Fruit fly (Drosophila melanogaster) whole organism, prepupa: ENCODE data around the gene cbt.

ENCODE experiments used
- CG10631 ChIP-seq: fragments of 200-800 bp; sonication (Bioruptor generic); optimal IDR thresholded peaks from 2 replicates; lab custom pipeline; 2016; ENCODE audit warnings: missing biosample characterization, missing genetic modification characterization
- CG10669 ChIP-seq: fragments of 200-800 bp; sonication (Bioruptor generic); optimal IDR thresholded peaks from 3 replicates; lab custom pipeline; 2018; ENCODE audit warnings: missing biosample characterization, mild to moderate bottlenecking, missing genetic modification characterization, moderate library complexity
- CG11294 ChIP-seq: fragments of 200-800 bp; sonication (Bioruptor generic); IDR thresholded peaks from 2 replicates; pipeline ENCODE4 v1.3.6; 2022; ENCODE audit warnings: missing biosample characterization, missing genetic modification characterization
- CG11762 ChIP-seq: fragments of 200-800 bp; sonication (Bioruptor generic); optimal IDR thresholded peaks from 3 replicates; lab custom pipeline; 2016; ENCODE audit warnings: missing biosample characterization, missing genetic modification characterization; ENCODE audit not compliant: insufficient read depth
- CG11902 ChIP-seq: fragments of 200-800 bp; sonication (Bioruptor generic); optimal IDR thresholded peaks from 3 replicates; lab custom pipeline; 2016; ENCODE audit warnings: missing biosample characterization, missing genetic modification characterization
- CG15336 ChIP-seq: fragments of 200-800 bp; sonication (Bioruptor generic); IDR thresholded peaks from 2 replicates; pipeline ENCODE4 v1.3.6; 2022; ENCODE audit warnings: missing biosample characterization, missing genetic modification characterization
- CG16779 ChIP-seq: fragments of 200-800 bp; sonication (Bioruptor generic); optimal IDR thresholded peaks from 3 replicates; lab custom pipeline; 2017; ENCODE audit warnings: missing biosample characterization, mild to moderate bottlenecking, missing genetic modification characterization
- CG34406 ChIP-seq: fragments of 200-800 bp; sonication (Bioruptor generic); optimal IDR thresholded peaks from 3 replicates; lab custom pipeline; 2016; ENCODE audit warnings: missing biosample characterization, missing genetic modification characterization
- CG3919 ChIP-seq: fragments of 200-800 bp; sonication (Bioruptor generic); optimal IDR thresholded peaks from 3 replicates; lab custom pipeline; 2016; ENCODE audit warnings: missing biosample characterization, missing genetic modification characterization
- CG4318 ChIP-seq: fragments of 200-800 bp; sonication (Bioruptor generic); optimal IDR thresholded peaks from 3 replicates; lab custom pipeline; 2017; ENCODE audit warnings: missing biosample characterization, mild to moderate bottlenecking, missing genetic modification characterization
- CG6163 ChIP-seq: fragments of 200-800 bp; sonication (Bioruptor generic); IDR thresholded peaks from 3 replicates; pipeline ENCODE4 v1.3.6; 2022; ENCODE audit warnings: missing biosample characterization, missing genetic modification characterization
- CG6792 ChIP-seq: fragments of 200-800 bp; sonication (Bioruptor generic); optimal IDR thresholded peaks from 3 replicates; lab custom pipeline; 2016; ENCODE audit warnings: missing biosample characterization, missing genetic modification characterization
- CG6808 ChIP-seq: fragments of 200-800 bp; sonication (Bioruptor generic); optimal IDR thresholded peaks from 3 replicates; lab custom pipeline; 2017; ENCODE audit warnings: missing biosample characterization, missing genetic modification characterization, mild to moderate bottlenecking, moderate library complexity, missing genetic modification reagents
- CG7368 ChIP-seq: fragments of 200-800 bp; sonication (Bioruptor generic); optimal IDR thresholded peaks from 3 replicates; lab custom pipeline; 2016; ENCODE audit warnings: missing biosample characterization, missing genetic modification characterization
- CG8119 ChIP-seq: fragments of 200-800 bp; sonication (Bioruptor generic); IDR thresholded peaks from 3 replicates; pipeline ENCODE4 v1.3.6; 2022; ENCODE audit warnings: missing biosample characterization, missing genetic modification characterization
- CG8319 ChIP-seq: fragments of 200-800 bp; sonication (Bioruptor generic); optimal IDR thresholded peaks from 3 replicates; lab custom pipeline; 2016; ENCODE audit warnings: missing biosample characterization, missing genetic modification characterization
- CG8632 ChIP-seq: fragments of 200-800 bp; sonication (Bioruptor generic); optimal IDR thresholded peaks from 3 replicates; lab custom pipeline; 2016; ENCODE audit warnings: missing biosample characterization, missing genetic modification characterization
- CG9139 ChIP-seq: fragments of 200-800 bp; sonication (Bioruptor generic); optimal IDR thresholded peaks from 3 replicates; lab custom pipeline; 2017; ENCODE audit warnings: missing biosample characterization, mild to moderate bottlenecking, missing genetic modification characterization
- Eip78C ChIP-seq: fragments of 200-800 bp; sonication (Bioruptor generic); peaks from one replicate; lab custom pipeline; 2016; ENCODE audit warnings: missing biosample characterization, missing genetic modification characterization
- Eip93F ChIP-seq: fragments of 200-800 bp; sonication (Bioruptor generic); optimal IDR thresholded peaks from 2 replicates; lab custom pipeline; 2016; ENCODE audit warnings: missing biosample characterization, mild to moderate bottlenecking, missing genetic modification characterization
- Ets21C ChIP-seq: fragments of 200-800 bp; sonication (Bioruptor generic); optimal IDR thresholded peaks from 3 replicates; lab custom pipeline; 2016; ENCODE audit warnings: missing biosample characterization, missing genetic modification characterization
- Ets96B ChIP-seq: fragments of 200-800 bp; optimal IDR thresholded peaks from 2 replicates; lab custom pipeline; 2019; ENCODE audit warnings: missing biosample characterization, mild to moderate bottlenecking, missing genetic modification characterization, moderate library complexity
- Hr4 ChIP-seq: fragments of 200-800 bp; sonication (Bioruptor generic); optimal IDR thresholded peaks from 3 replicates; lab custom pipeline; 2016; ENCODE audit warnings: missing biosample characterization, missing genetic modification characterization
- Lpt ChIP-seq: fragments of 200-800 bp; sonication (Bioruptor generic); optimal IDR thresholded peaks from 3 replicates; lab custom pipeline; 2016; ENCODE audit warnings: missing biosample characterization, missing genetic modification characterization
- Smox ChIP-seq: fragments of 200-800 bp; sonication (Bioruptor generic); optimal IDR thresholded peaks from 3 replicates; lab custom pipeline; 2016; ENCODE audit warnings: missing biosample characterization, missing genetic modification characterization
- Sox14 ChIP-seq: fragments of 200-800 bp; sonication (Bioruptor generic); optimal IDR thresholded peaks from 3 replicates; lab custom pipeline; 2016; ENCODE audit warnings: missing biosample characterization, missing genetic modification characterization
- Sox15 ChIP-seq: fragments of 200-800 bp; sonication (Bioruptor generic); optimal IDR thresholded peaks from 3 replicates; lab custom pipeline; 2016; ENCODE audit warnings: missing biosample characterization, missing genetic modification characterization
- achi ChIP-seq: fragments of 200-800 bp; sonication (Bioruptor generic); optimal IDR thresholded peaks from 3 replicates; lab custom pipeline; 2016; ENCODE audit warnings: missing biosample characterization, missing genetic modification characterization
- dac ChIP-seq: fragments of 200-800 bp; sonication (Bioruptor generic); optimal IDR thresholded peaks from 2 replicates; lab custom pipeline; 2017; ENCODE audit warnings: missing biosample characterization, mild to moderate bottlenecking, missing genetic modification characterization
- dsx ChIP-seq: fragments of 200-800 bp; optimal IDR thresholded peaks from 3 replicates; lab custom pipeline; 2019; ENCODE audit warnings: missing biosample characterization, mild to moderate bottlenecking, missing genetic modification characterization, moderate library complexity; ENCODE audit not compliant: poor library complexity, severe bottlenecking
- eg ChIP-seq: fragments of 200-800 bp; sonication (Bioruptor generic); IDR thresholded peaks from 3 replicates; pipeline ENCODE4 v1.3.6; 2022; ENCODE audit warnings: missing biosample characterization, missing genetic modification characterization
- esn ChIP-seq: fragments of 200-800 bp; sonication (Bioruptor generic); optimal IDR thresholded peaks from 2 replicates; lab custom pipeline; 2016; ENCODE audit warnings: missing biosample characterization, mild to moderate bottlenecking, missing genetic modification characterization, moderate library complexity
- fd59A ChIP-seq: fragments of 200-800 bp; sonication (Bioruptor generic); optimal IDR thresholded peaks from 2 replicates; lab custom pipeline; 2017; ENCODE audit warnings: missing biosample characterization, mild to moderate bottlenecking, missing genetic modification characterization, missing genetic modification reagents
- fd85E ChIP-seq: fragments of 200-800 bp; sonication (Bioruptor generic); optimal IDR thresholded peaks from 3 replicates; lab custom pipeline; 2016; ENCODE audit warnings: missing biosample characterization, missing genetic modification characterization
- fkh ChIP-seq: fragments of 200-800 bp; sonication (Bioruptor generic); optimal IDR thresholded peaks from 3 replicates; lab custom pipeline; 2017; ENCODE audit warnings: missing biosample characterization, mild to moderate bottlenecking, missing genetic modification characterization, moderate library complexity
- pdm3 ChIP-seq: fragments of 200-800 bp; sonication (Bioruptor generic); optimal IDR thresholded peaks from 3 replicates; lab custom pipeline; 2016; ENCODE audit warnings: missing biosample characterization, missing genetic modification characterization
- salr ChIP-seq, 2 experiments: fragments of 200-800 bp; sonication (Bioruptor generic); optimal IDR thresholded peaks; 3 replicates each; lab custom pipeline; 2016 to 2018; ENCODE audit warnings: missing biosample characterization in 2 of 2, missing genetic modification characterization in 2 of 2, mild to moderate bottlenecking in 1 of 2
- spab ChIP-seq: fragments of 200-800 bp; sonication (Bioruptor generic); optimal IDR thresholded peaks from 2 replicates; lab custom pipeline; 2017; ENCODE audit warnings: missing biosample characterization, mild to moderate bottlenecking, missing genetic modification characterization, missing genetic modification reagents
- ss ChIP-seq, 2 experiments: fragments of 200-800 bp; sonication (Bioruptor generic); optimal IDR thresholded peaks; 2 replicates in 1 of 2; 3 replicates in 1 of 2; lab custom pipeline; 2017 to 2018; ENCODE audit warnings: mild to moderate bottlenecking in 2 of 2, missing biosample characterization in 2 of 2, missing genetic modification characterization in 2 of 2, moderate library complexity in 1 of 2
- svp ChIP-seq: fragments of 200-800 bp; sonication (Bioruptor generic); peaks from one replicate; lab custom pipeline; 2016; ENCODE audit warnings: missing biosample characterization, missing genetic modification characterization
- topi ChIP-seq: fragments of 200-800 bp; sonication (Bioruptor generic); optimal IDR thresholded peaks from 3 replicates; lab custom pipeline; 2016; ENCODE audit warnings: missing biosample characterization, missing genetic modification characterization
- vri ChIP-seq: fragments of 200-800 bp; sonication (Bioruptor generic); optimal IDR thresholded peaks from 3 replicates; lab custom pipeline; 2016; ENCODE audit warnings: missing biosample characterization, mild to moderate bottlenecking, missing genetic modification characterization

cbt gene

DNA sequence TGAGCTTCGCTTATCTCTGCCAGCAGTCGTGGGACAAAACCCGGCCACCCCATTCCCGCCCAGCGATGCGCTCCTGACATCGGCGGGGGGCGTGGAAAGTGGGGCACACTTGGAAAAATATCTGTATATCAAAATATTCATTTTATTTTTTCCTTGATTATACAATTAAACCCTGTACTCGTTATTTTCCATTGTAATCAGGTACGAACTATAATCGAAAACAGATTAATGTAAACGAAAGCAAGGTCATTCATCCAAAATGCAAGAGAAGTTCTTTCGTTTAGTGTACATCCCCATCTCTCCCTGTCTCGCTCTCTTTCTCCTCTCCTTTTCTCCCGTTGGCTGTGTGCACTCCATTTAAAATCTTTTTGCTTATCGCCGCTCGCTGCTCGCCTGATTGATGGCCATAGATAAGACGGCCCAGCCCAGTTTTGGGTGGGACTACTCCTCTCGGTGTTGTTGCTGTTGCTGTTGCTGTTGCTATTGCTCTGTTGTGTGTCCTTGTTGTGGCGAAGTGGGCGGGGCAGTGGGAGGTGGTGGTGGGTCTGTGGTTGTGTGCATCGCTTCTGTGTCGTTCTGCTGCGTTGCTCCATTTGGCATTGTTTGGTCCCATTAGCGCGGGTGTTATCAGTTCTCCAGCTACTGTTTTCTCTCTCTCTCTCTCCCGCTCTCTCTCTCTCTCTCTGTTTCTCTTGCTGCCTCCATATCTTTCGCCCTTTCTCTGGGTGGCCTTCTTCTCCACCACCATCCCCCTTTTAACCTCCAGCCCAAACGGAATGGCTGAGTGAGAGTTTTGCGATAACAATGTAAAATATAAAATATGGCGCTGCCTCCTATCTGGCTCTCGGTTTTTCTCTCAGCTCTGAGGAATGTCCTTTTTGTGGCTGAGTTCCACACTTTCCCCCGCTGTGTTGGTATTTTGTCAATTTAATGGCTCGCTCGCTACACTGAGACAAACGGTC is 36.8 kb upstream of the cbt start (continued):
- peak; percentile 85 for TF ChIP-seq pdm3 (GFP tag; lab: Kevin White, UChicago)
- peak; percentile 81 for TF ChIP-seq topi (GFP tag; lab: Kevin White, UChicago)
- TF ChIP-seq Sox15 (GFP tag; lab: Kevin White, UChicago) = peak; percentile 63
- TF ChIP-seq eg (GFP tag; lab: Robert Waterston, UW) = peak; percentile 69
- no peak for TF ChIP-seq fkh (GFP tag; lab: Kevin White, UChicago)
- peak; percentile 86 for TF ChIP-seq esn (GFP tag; lab: Kevin White, UChicago)
- peak; percentile 76 for TF ChIP-seq CG10631 (GFP tag; lab: Kevin White, UChicago)
- peak; percentile 74 for TF ChIP-seq Ets96B (tag; lab: Kevin White, UChicago)
- TF ChIP-seq spab = peak; percentile 68
- peak; percentile 31 to 57 for TF ChIP-seq salr (GFP tag; optimal IDR thresholded peaks at IDR 0.05; lab: Kevin White, UChicago)
- TF ChIP-seq CG8119 = peak; percentile 80
- TF ChIP-seq CG6163 (GFP tag; lab: Robert Waterston, UW) = peak; percentile 85
- TF ChIP-seq CG11762 (GFP tag; lab: Kevin White, UChicago) = peak; percentile 63
- peak; percentile 84 for TF ChIP-seq CG6792 (GFP tag; lab: Kevin White, UChicago)
- peak; percentile 81 for TF ChIP-seq CG3919 (GFP tag; lab: Kevin White, UChicago)
- TF ChIP-seq Eip78C = peak; percentile 94
- TF ChIP-seq Lpt = peak; percentile 49
- TF ChIP-seq Sox14 (GFP tag; lab: Kevin White, UChicago) = peak; percentile 82
- peak; percentile 86 for TF ChIP-seq Ets21C
- peak; percentile 76 for TF ChIP-seq CG10669 (GFP tag; lab: Kevin White, UChicago)
- TF ChIP-seq CG15336 = peak; percentile 67
- TF ChIP-seq CG7368 (GFP tag; lab: Kevin White, UChicago) = peak; percentile 73
- peak; percentile 91 for TF ChIP-seq svp

DNA sequence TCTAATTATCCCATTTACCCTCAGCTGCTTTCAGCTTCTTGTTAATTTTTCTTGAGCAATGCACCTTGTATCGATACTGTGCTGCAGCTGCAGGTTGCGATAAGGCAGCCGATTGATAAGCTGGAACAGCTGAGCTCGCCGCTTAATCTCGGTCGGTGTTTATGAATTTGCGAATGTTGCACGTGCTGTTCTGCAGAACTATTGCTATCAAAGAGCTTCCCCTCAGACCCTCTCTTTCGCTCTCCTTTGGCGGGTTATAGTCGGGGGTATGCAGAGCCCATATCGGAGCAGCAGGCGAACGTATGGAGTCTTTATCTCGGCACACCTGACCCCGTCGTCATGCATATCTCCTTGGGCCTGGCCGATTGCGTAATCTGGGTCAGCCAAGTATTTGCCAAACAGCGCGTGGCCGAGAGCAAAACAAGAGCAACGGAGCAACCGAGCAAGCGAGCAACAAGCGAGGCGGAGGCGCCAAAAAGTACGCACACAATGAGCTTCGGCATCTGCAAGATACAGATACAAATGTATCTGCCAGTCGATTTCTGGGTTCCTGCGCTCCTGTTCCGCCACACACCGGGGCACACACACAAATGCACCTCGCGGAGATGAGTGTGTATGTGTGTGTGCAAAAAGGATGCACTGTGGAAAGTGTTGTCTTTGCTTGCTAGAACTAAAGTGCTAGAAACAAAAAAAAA is 34.8 kb upstream of the cbt start:
- peak; percentile 34 for TF ChIP-seq Eip78C
- TF ChIP-seq fd85E = no peak
- no peak for TF ChIP-seq Smox (GFP tag; lab: Kevin White, UChicago)
- TF ChIP-seq CG10631 (GFP tag; lab: Kevin White, UChicago) = no peak
- TF ChIP-seq svp = peak; percentile 87
- TF ChIP-seq vri (GFP tag; lab: Kevin White, UChicago) = peak; percentile 61

dm6 chr2L:513035-513434 is 33.5 kb upstream of the cbt start:
- TF ChIP-seq Eip78C (peak; percentile 68), dac (GFP tag; lab: Kevin White, UChicago) (no peak)
- TF ChIP-seq, all 60 proteins: peak for 1

- TF ChIP-seq CG6808 (GFP tag; lab: Kevin White, UChicago) (peak; percentile 8), fd59A (GFP tag; lab: Kevin White, UChicago) (peak; percentile 28), spab (no peak), Hr4 (GFP tag; lab: Kevin White, UChicago) (peak; percentile 28), dsx (peak; percentile 42), CG11762 (GFP tag; lab: Kevin White, UChicago) (peak; percentile 11), CG8319 (GFP tag; lab: Kevin White, UChicago) (peak; percentile 27), Eip93F (peak; percentile 70), Sox14 (GFP tag; lab: Kevin White, UChicago) (peak; percentile 67), CG11294 (GFP tag; lab: Robert Waterston, UW) (no peak), achi (GFP tag; lab: Kevin White, UChicago) (peak; percentile 74), ss (GFP tag; optimal IDR thresholded peaks at IDR 0.05; lab: Kevin White, UChicago) (peak in 1 of 2 experiments; percentile 30), CG11902 (peak; percentile 59), fd85E (no peak), CG4318 (no peak), CG16779 (tag; lab: Kevin White, UChicago) (no peak), CG8119 (peak; percentile 37; the same call in 1 of the 3 replicates), CG8632 (peak; percentile 57), eg (GFP tag; lab: Robert Waterston, UW) (peak; percentile 7; the same call in 1 of the 3 replicates), CG34406 (GFP tag; lab: Kevin White, UChicago) (peak; percentile 74), CG9139 (GFP tag; lab: Kevin White, UChicago) (peak; percentile 12), CG10669 (GFP tag; lab: Kevin White, UChicago) (peak; percentile 49)
These were observed 32.5 kb upstream of the cbt start for dm6 chr2L:512028-512427.
